Fruit fly (Drosophila melanogaster): ENCODE results near the gene NetA.

Gene NetA

DNA sequence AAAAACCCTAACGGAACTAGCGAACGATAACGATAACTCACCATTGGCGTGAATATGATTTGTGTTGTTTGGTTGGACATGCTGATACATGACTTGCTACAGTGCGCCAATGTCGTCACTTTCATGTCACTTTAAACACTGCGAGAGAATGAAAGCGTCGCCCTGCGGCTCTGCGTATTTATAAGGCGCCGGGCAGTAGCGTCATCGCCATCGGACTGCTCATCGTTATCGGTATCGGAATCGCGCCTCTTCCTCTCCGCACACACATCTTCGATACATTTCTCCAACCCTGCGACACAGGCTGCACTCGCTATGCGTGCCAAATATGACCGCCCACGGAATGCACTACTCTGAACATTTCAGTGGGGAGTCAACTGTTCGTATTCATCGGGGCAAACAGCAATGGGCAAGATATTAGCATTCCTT, 51.3 kb downstream of the NetA start, which contains the start of gene sbm (continued):
- peak; percentile 18 for TF ChIP-seq D19B (GFP tag; optimal IDR thresholded peaks at IDR 0.05)
- TF ChIP-seq CG13287 (GFP tag; IDR thresholded peaks at IDR 0.05; ENCODE audit: partially characterized antibody) = peak; percentile 73
- no peak for TF ChIP-seq CG9727 (GFP tag; optimal IDR thresholded peaks at IDR 0.05)
- TF ChIP-seq CG32772 (GFP tag; IDR thresholded peaks at IDR 0.05) = peak; percentile 41; the same call in 1 of the 2 replicates
- TF ChIP-seq Atf3 (GFP tag; optimal IDR thresholded peaks at IDR 0.05) = peak; percentile 12
- TF ChIP-seq Pdp1 (GFP tag; optimal IDR thresholded peaks at IDR 0.05) = peak in 1 of 2 experiments; percentile 67
- TF ChIP-seq CG6765 (GFP tag; optimal IDR thresholded peaks at IDR 0.05) = no peak
- TF ChIP-seq lab (GFP tag; optimal IDR thresholded peaks at IDR 0.05) = peak; percentile 46
- TF ChIP-seq CG4404 (GFP tag; IDR thresholded peaks at IDR 0.05) = no peak
- TF ChIP-seq CG13424 (tag; optimal IDR thresholded peaks at IDR 0.05) = no peak
- no peak for TF ChIP-seq exex (tag; optimal IDR thresholded peaks at IDR 0.05)
- no peak for TF ChIP-seq CG14965 (GFP tag; optimal IDR thresholded peaks at IDR 0.05; ENCODE audit: borderline replicate concordance)
- no peak for TF ChIP-seq PHDP (tag; optimal IDR thresholded peaks at IDR 0.05)
- peak; percentile 47; the same call in 1 of the 2 replicates for TF ChIP-seq CG31224 (GFP tag; IDR thresholded peaks at IDR 0.05)
- no peak for TF ChIP-seq luna (GFP tag; optimal IDR thresholded peaks at IDR 0.05)
- TF ChIP-seq CG7786 (GFP tag; optimal IDR thresholded peaks at IDR 0.05) = peak; percentile 60
- TF ChIP-seq CG10565 (GFP tag; optimal IDR thresholded peaks at IDR 0.05) = no peak
- peak; percentile 74 for TF ChIP-seq CG17186 (GFP tag; optimal IDR thresholded peaks at IDR 0.05)
- TF ChIP-seq CG3281 (GFP tag; optimal IDR thresholded peaks at IDR 0.05) = peak; percentile 38
- TF ChIP-seq vnd (GFP tag; IDR thresholded peaks at IDR 0.05; ENCODE audit: partially characterized antibody) = peak; percentile 59
- TF ChIP-seq Dll (GFP tag; IDR thresholded peaks at IDR 0.05; ENCODE audit: partially characterized antibody) = peak; percentile 71; the same call in 3 of the 4 replicates
- TF ChIP-seq CG10209 (GFP tag; optimal IDR thresholded peaks at IDR 0.05) = peak; percentile 30
- TF ChIP-seq ewg (GFP tag; optimal IDR thresholded peaks at IDR 0.05) = peak; percentile 23
- TF ChIP-seq CG14860 (GFP tag; IDR thresholded peaks at IDR 0.05; ENCODE audit: partially characterized antibody) = peak; percentile 76; the same call in 2 of the 3 replicates
- no peak for TF ChIP-seq btn (GFP tag; optimal IDR thresholded peaks at IDR 0.05)
- peak; percentile 55 for TF ChIP-seq pzg (GFP tag; optimal IDR thresholded peaks at IDR 0.05)
- TF ChIP-seq amos (GFP tag; IDR thresholded peaks at IDR 0.05; ENCODE audit: partially characterized antibody) = peak; percentile 62; the same call in 1 of the 2 replicates
- TF ChIP-seq Sin3A (optimal IDR thresholded peaks at IDR 0.05) = no peak
- TF ChIP-seq lmd (GFP tag; IDR thresholded peaks at IDR 0.05) = peak; percentile 66
- no peak for TF ChIP-seq CG4707 (GFP tag; optimal IDR thresholded peaks at IDR 0.05)
- no peak for TF ChIP-seq CG18011 (GFP tag; optimal IDR thresholded peaks at IDR 0.05)
- TF ChIP-seq bsh (GFP tag; optimal IDR thresholded peaks at IDR 0.05) = peak in 1 of 2 experiments; percentile 20
- no peak for TF ChIP-seq CG12236 (GFP tag; optimal IDR thresholded peaks at IDR 0.05)
- peak; percentile 40 for TF ChIP-seq HLH54F (GFP tag; optimal IDR thresholded peaks at IDR 0.05)
- peak; percentile 60 for TF ChIP-seq pnt (GFP tag; optimal IDR thresholded peaks at IDR 0.05)
- peak; percentile 42; the same call in 2 of the 3 replicates for TF ChIP-seq zen2 (GFP tag; IDR thresholded peaks at IDR 0.05; ENCODE audit: partially characterized antibody)
- TF ChIP-seq CG7839 (tag; optimal IDR thresholded peaks at IDR 0.05) = peak; percentile 23
- no peak for TF ChIP-seq CG10274 (GFP tag; optimal IDR thresholded peaks at IDR 0.05)
- TF ChIP-seq grau (tag; optimal IDR thresholded peaks at IDR 0.05) = peak; percentile 95
- TF ChIP-seq Fer3 (tag; optimal IDR thresholded peaks at IDR 0.05) = peak; percentile 10
- peak; percentile 3 for TF ChIP-seq Mes4 (GFP tag; optimal IDR thresholded peaks at IDR 0.05)
- TF ChIP-seq CG11504 (tag; optimal IDR thresholded peaks at IDR 0.05) = peak; percentile 33
- peak; percentile 60 for TF ChIP-seq Ptx1 (GFP tag; IDR thresholded peaks at IDR 0.05)
- TF ChIP-seq unpg (GFP tag; optimal IDR thresholded peaks at IDR 0.05) = peak; percentile 23
- TF ChIP-seq en (GFP tag; optimal IDR thresholded peaks at IDR 0.05) = no peak
- TF ChIP-seq unc-4 (GFP tag; IDR thresholded peaks at IDR 0.05; ENCODE audit: partially characterized antibody) = peak; percentile 56
- peak; percentile 39 for TF ChIP-seq CG8089 (GFP tag; optimal IDR thresholded peaks at IDR 0.05)
- TF ChIP-seq CrebB (tag; optimal IDR thresholded peaks at IDR 0.05) = peak; percentile 18
- peak; percentile 32 for TF ChIP-seq BEAF-32 (GFP tag; optimal IDR thresholded peaks at IDR 0.05)
